Worm (Caenorhabditis elegans): ENCODE measurements around the gene Y54G9A.7.

Y54G9A.7 gene

DNA sequence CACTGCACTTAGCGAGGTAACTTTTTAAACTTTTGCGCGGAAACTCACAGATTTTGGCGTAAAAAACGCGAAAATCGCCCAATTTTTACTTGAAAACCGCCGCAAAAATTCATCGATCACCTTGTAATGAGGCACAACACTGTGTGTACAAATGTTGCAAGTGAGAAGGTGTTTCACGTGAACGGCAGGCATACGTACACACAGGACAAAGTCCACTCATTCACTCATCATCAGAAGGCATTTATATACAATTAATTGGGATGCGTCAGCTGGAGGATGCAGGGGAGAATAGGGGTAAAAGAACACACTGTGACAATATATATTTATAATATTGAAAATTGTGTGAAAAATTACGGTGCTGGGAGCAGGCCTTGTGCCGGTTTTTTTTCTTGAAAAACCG lies 11.3 kb upstream of the Y54G9A.7 start:
- TF ChIP-seq lsy-12 (tag; optimal IDR thresholded peaks at IDR 0.05), result no peak
- TF ChIP-seq zag-1 (tag; optimal IDR thresholded peaks at IDR 0.05), result no peak
- TF ChIP-seq mdl-1 (tag; optimal IDR thresholded peaks at IDR 0.05), result no peak
- no peak for TF ChIP-seq nhr-67 (tag; optimal IDR thresholded peaks at IDR 0.05)
- TF ChIP-seq aly-2 (tag; optimal IDR thresholded peaks at IDR 0.05), result no peak
- TF ChIP-seq elt-2 (tag; optimal IDR thresholded peaks at IDR 0.05), result peak; percentile 31
- no peak for TF ChIP-seq ceh-82 (tag; optimal IDR thresholded peaks at IDR 0.05)
- TF ChIP-seq elt-3 (tag; optimal IDR thresholded peaks at IDR 0.05), result no peak
- no peak for TF ChIP-seq fkh-2 (tag; optimal IDR thresholded peaks at IDR 0.05)
- no peak for TF ChIP-seq eor-1 (tag; optimal IDR thresholded peaks at IDR 0.05)
- peak; percentile 31 for TF ChIP-seq pha-4 (tag; optimal IDR thresholded peaks at IDR 0.05)
- TF ChIP-seq nhr-76 (tag; optimal IDR thresholded peaks at IDR 0.05), result no peak
- no peak for TF ChIP-seq sea-2 (GFP tag; optimal IDR thresholded peaks at IDR 0.05)
- TF ChIP-seq pqm-1 (tag; optimal IDR thresholded peaks at IDR 0.05), result peak; percentile 27
- peak; percentile 80 for TF ChIP-seq mml-1 (tag; optimal IDR thresholded peaks at IDR 0.05)
- TF ChIP-seq lin-39 (tag; optimal IDR thresholded peaks at IDR 0.05), result peak; percentile 24
- TF ChIP-seq nhr-28 (tag; optimal IDR thresholded peaks at IDR 0.05), result no peak
- TF ChIP-seq unc-62 (GFP tag; optimal IDR thresholded peaks at IDR 0.05), result no peak
- no peak for TF ChIP-seq fos-1 (tag; optimal IDR thresholded peaks at IDR 0.05)
- TF ChIP-seq nhr-11 (tag; optimal IDR thresholded peaks at IDR 0.05), result no peak

DNA sequence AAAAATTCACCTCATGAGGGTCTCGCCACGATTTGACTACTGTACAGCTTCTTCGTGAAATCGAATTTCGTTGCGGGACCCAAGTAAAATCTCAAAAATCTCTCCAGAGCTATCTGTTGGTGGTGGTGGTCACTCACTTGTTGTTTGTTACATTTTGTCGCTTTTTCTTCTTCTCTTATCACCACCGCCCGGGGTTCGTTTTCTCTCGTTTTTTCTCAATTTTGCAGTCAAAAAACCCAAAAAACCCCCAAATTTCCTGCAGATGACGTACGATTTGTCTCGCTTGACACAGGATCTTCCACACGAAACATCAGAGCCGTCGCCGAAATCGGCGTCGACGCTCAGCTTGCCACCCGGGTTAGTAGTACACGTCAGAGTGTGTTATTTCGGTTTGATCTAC lies 10.5 kb upstream of the Y54G9A.7 start, which contains the start of gene R06B9.5:
Gene R06B9.5 (plus strand): TSS at position 232 of the 400 bp plus-strand sequence.
- TF ChIP-seq fkh-10 (GFP tag; optimal IDR thresholded peaks at IDR 0.05), result no peak
- peak; percentile 10 for TF ChIP-seq ama-1 (optimal IDR thresholded peaks at IDR 0.05)

DNA sequence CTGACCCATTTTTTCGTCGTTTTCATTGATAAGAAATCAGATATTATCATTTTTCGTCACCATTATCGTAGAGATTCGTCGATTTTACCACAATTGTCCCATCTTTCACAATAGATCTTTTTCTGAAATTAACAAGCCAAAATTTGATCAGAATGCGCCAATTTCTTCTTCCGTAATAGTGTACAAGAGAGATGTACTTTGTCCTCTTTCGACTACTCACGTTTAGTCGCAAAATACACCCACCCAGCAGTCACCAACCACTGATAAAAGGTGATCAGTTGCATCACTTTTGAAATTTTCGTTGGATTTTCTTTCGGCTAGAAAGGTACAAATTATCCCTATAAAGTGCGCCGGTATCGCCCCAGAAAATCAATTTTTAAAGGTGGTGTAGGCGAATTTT lies 7.0 kb upstream of the Y54G9A.7 start:
- TF ChIP-seq skn-1 (tag; optimal IDR thresholded peaks at IDR 0.05), result no peak
- no peak for TF ChIP-seq daf-12 (tag; optimal IDR thresholded peaks at IDR 0.05)
- TF ChIP-seq nhr-76 (tag; optimal IDR thresholded peaks at IDR 0.05), result no peak
- TF ChIP-seq pqm-1 (tag; optimal IDR thresholded peaks at IDR 0.05), result peak; percentile 10
- TF ChIP-seq lin-15B (tag; optimal IDR thresholded peaks at IDR 0.05), result no peak
- TF ChIP-seq sea-2 (GFP tag; optimal IDR thresholded peaks at IDR 0.05), result no peak
- TF ChIP-seq nhr-43 (tag; optimal IDR thresholded peaks at IDR 0.05; ENCODE audit: poor library complexity, severe bottlenecking), result no peak
- no peak for TF ChIP-seq nhr-23 (tag; optimal IDR thresholded peaks at IDR 0.05)
- no peak for TF ChIP-seq lsy-12 (tag; optimal IDR thresholded peaks at IDR 0.05)
- TF ChIP-seq elt-2 (tag; optimal IDR thresholded peaks at IDR 0.05), result peak; percentile 20
- TF ChIP-seq elt-1 (tag; optimal IDR thresholded peaks at IDR 0.05), result no peak
- no peak for TF ChIP-seq hmg-11 (tag; optimal IDR thresholded peaks at IDR 0.05)

DNA sequence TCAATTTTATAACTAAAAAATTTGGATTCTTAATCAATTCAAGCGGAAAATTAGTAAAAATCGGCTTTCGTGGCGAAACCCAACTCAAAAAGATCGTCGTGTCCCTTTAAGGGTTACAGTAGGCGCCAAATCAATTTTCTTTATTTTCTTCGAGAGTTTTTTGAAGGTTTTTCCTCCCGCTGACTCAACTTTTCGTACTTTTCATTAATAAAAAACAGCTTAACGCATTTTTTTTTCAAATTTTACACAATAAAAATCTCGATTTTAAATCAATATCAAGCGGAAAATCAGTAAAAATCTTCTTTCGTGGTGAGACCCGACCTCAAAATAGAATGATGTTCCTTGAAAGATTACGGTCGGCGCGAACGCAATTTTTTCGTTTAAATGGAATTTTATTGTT lies 6.5 kb upstream of the Y54G9A.7 start:
- TF ChIP-seq jun-1 (tag; optimal IDR thresholded peaks at IDR 0.05), result no peak
- no peak for TF ChIP-seq fkh-2 (tag; optimal IDR thresholded peaks at IDR 0.05)
- no peak for TF ChIP-seq nhr-12 (tag; optimal IDR thresholded peaks at IDR 0.05)
- TF ChIP-seq ama-1 (optimal IDR thresholded peaks at IDR 0.05), result no peak
- no peak for TF ChIP-seq nhr-76 (tag; optimal IDR thresholded peaks at IDR 0.05)
- TF ChIP-seq egl-27 (tag; optimal IDR thresholded peaks at IDR 0.05), result no peak
- TF ChIP-seq zag-1 (tag; optimal IDR thresholded peaks at IDR 0.05), result no peak
- TF ChIP-seq nhr-237 (tag; optimal IDR thresholded peaks at IDR 0.05), result no peak
- no peak for TF ChIP-seq sea-2 (GFP tag; optimal IDR thresholded peaks at IDR 0.05)
- TF ChIP-seq fkh-10 (GFP tag; optimal IDR thresholded peaks at IDR 0.05), result no peak
- TF ChIP-seq daf-12 (tag; optimal IDR thresholded peaks at IDR 0.05), result no peak
- no peak for TF ChIP-seq snpc-4 (tag; optimal IDR thresholded peaks at IDR 0.05)
- TF ChIP-seq pqm-1 (tag; optimal IDR thresholded peaks at IDR 0.05), result no peak
- TF ChIP-seq R02D3.7 (tag; optimal IDR thresholded peaks at IDR 0.05), result no peak
- TF ChIP-seq lin-15B (tag; optimal IDR thresholded peaks at IDR 0.05), result no peak

DNA sequence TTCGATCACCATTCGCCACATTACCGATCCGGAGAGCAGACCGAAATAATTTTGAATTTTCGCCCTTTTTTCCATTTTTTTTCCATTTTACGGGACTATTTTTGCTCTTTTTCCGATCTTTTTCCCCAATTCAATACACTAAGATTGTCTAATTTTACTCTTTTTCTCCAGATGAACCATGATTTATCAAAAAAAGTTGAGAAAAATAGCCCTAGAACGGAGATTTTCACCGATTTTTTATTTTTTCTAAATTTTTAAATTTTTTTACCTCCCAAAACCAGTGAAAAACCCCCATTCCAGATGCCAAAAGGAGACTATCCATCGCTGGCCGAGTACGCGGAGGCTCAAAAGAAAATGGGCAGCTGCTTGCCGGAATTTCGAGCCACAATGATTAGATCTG lies 3.8 kb upstream of the Y54G9A.7 start, which contains the start of gene Y54G9A.9:
Gene Y54G9A.9 (plus strand): TSS at position 301 of the 400 bp plus-strand sequence.
- TF ChIP-seq fkh-10 (GFP tag; optimal IDR thresholded peaks at IDR 0.05), result no peak
- TF ChIP-seq nhr-77 (tag; optimal IDR thresholded peaks at IDR 0.05), result no peak
- no peak for TF ChIP-seq egl-27 (tag; optimal IDR thresholded peaks at IDR 0.05)
- no peak for TF ChIP-seq nhr-43 (tag; optimal IDR thresholded peaks at IDR 0.05; ENCODE audit: poor library complexity, severe bottlenecking)
- no peak for TF ChIP-seq lin-39 (tag; optimal IDR thresholded peaks at IDR 0.05)
- TF ChIP-seq egl-5 (tag; optimal IDR thresholded peaks at IDR 0.05), result no peak
- no peak for TF ChIP-seq daf-12 (tag; optimal IDR thresholded peaks at IDR 0.05)
- no peak for TF ChIP-seq elt-3 (tag; optimal IDR thresholded peaks at IDR 0.05)
